Worm (Caenorhabditis elegans): ENCODE data around the gene K11C4.1.
A peak's percentile ranks its signal among the peaks of the same experiment; 100 is the strongest.

The K11C4.1 gene

ce11 chrV:6930284-6930683 is 33.5 kb downstream of the K11C4.1 start:
- TF ChIP-seq lin-11 (tag; optimal IDR thresholded peaks at IDR 0.05) (no peak), ceh-31 (tag; optimal IDR thresholded peaks at IDR 0.05) (no peak), fkh-10 (GFP tag; optimal IDR thresholded peaks at IDR 0.05) (no peak), ceh-14 (tag; optimal IDR thresholded peaks at IDR 0.05) (no peak), ets-4 (tag; optimal IDR thresholded peaks at IDR 0.05) (no peak), hlh-30 (tag; optimal IDR thresholded peaks at IDR 0.05; ENCODE audit: insufficient read depth) (no peak), hlh-6 (tag; optimal IDR thresholded peaks at IDR 0.05) (no peak), K09A11.1 (tag; optimal IDR thresholded peaks at IDR 0.05; ENCODE audit: insufficient read depth) (no peak), lim-6 (tag; optimal IDR thresholded peaks at IDR 0.05) (no peak), rnt-1 (tag; optimal IDR thresholded peaks at IDR 0.05) (peak; percentile 34), nhr-11 (tag; optimal IDR thresholded peaks at IDR 0.05) (no peak), unc-55 (GFP tag; optimal IDR thresholded peaks at IDR 0.05) (peak; percentile 58), C38D4.7 (GFP tag; optimal IDR thresholded peaks at IDR 0.05) (no peak), ceh-18 (tag; optimal IDR thresholded peaks at IDR 0.05) (peak; percentile 46), unc-86 (tag; optimal IDR thresholded peaks at IDR 0.05) (no peak), pat-9 (tag; optimal IDR thresholded peaks at IDR 0.05) (peak; percentile 27)

DNA sequence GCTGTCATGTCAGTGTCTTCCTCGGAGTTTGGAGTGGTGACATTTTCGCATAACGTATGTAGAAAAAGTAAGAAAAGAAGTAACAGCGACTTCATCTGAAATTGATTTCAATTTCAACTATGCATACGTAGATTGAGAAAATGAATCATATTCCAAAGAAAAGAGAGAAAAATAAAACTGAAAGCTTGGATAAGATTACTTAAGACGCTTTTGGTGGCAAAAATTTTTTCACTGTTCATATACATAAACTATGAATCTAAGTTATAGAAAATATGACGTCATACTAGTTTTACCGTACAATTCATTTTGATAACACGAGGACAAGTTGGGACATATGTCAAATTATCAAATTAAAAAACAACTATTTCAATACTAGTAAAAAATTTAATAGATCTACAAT is 37.4 kb downstream of the K11C4.1 start, which contains the start of gene lipl-6:
TSS of gene lipl-6 (minus strand) at position 101 of the 400 bp plus-strand sequence.
- TF ChIP-seq hlh-8 (tag; optimal IDR thresholded peaks at IDR 0.05) = no peak
- TF ChIP-seq tbx-7 (tag; optimal IDR thresholded peaks at IDR 0.05) = no peak
- no peak for TF ChIP-seq syd-9 (tag; optimal IDR thresholded peaks at IDR 0.05)
- TF ChIP-seq sox-4 (tag; optimal IDR thresholded peaks at IDR 0.05) = no peak
- no peak for TF ChIP-seq pros-1 (tag; optimal IDR thresholded peaks at IDR 0.05)
- no peak for TF ChIP-seq hlh-30 (tag; optimal IDR thresholded peaks at IDR 0.05; ENCODE audit: insufficient read depth)
- TF ChIP-seq eyg-1 (tag; optimal IDR thresholded peaks at IDR 0.05) = no peak
- no peak for TF ChIP-seq pat-9 (tag; optimal IDR thresholded peaks at IDR 0.05)
- TF ChIP-seq che-1 (tag; optimal IDR thresholded peaks at IDR 0.05) = no peak
- TF ChIP-seq unc-55 (GFP tag; optimal IDR thresholded peaks at IDR 0.05) = no peak
- TF ChIP-seq ceh-30 (tag; optimal IDR thresholded peaks at IDR 0.05) = no peak
- no peak for TF ChIP-seq nfya-1 (tag; optimal IDR thresholded peaks at IDR 0.05)
- TF ChIP-seq ceh-22 (tag; optimal IDR thresholded peaks at IDR 0.05) = no peak
- no peak for TF ChIP-seq nhr-11 (tag; optimal IDR thresholded peaks at IDR 0.05)
- no peak for TF ChIP-seq dve-1 (tag; optimal IDR thresholded peaks at IDR 0.05)
- TF ChIP-seq hlh-13 (GFP tag; optimal IDR thresholded peaks at IDR 0.05) = no peak
- no peak for TF ChIP-seq ceh-6 (GFP tag; optimal IDR thresholded peaks at IDR 0.05)
- TF ChIP-seq lin-11 (tag; optimal IDR thresholded peaks at IDR 0.05) = no peak

- TF ChIP-seq ceh-6 (GFP tag; optimal IDR thresholded peaks at IDR 0.05) (no peak), pha-4 (tag; optimal IDR thresholded peaks at IDR 0.05) (no peak), madf-2 (tag; optimal IDR thresholded peaks at IDR 0.05) (no peak)
These were observed 39.1 kb downstream of the K11C4.1 start, which contains the start of gene Y57E12B.10 for ce11 chrV:6935878-6936277. Y57E12B.10 (minus strand) TSS chrV:6935978.

DNA sequence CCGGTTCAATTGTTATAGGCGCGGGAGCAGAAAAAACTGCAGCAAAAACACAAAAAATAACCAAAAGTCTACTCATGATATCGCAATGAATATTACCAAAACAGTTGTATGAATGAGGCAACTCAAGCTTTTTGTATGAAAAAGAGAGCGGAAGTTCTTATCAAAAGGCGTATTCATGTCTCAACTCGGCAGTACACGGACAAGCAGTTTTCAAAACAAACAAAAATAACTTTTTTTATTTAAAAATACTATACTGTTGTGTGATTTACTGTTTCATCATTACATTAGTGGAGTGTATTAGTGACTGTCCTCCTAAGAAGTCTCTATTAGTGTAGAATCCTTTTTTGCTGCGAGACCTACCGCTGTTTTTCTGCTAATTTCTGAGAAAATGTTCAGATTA is 50.6 kb downstream of the K11C4.1 start, which contains the start of gene Y57E12B.4:
TSS of gene Y57E12B.4 (minus strand) at position 101 of the 400 bp plus-strand sequence.
- TF ChIP-seq unc-86 (tag; optimal IDR thresholded peaks at IDR 0.05) (no peak), ama-1 (optimal IDR thresholded peaks at IDR 0.05) (no peak), zip-5 (tag; optimal IDR thresholded peaks at IDR 0.05) (no peak), pqm-1 (tag; optimal IDR thresholded peaks at IDR 0.05) (no peak), ztf-16 (tag; optimal IDR thresholded peaks at IDR 0.05) (no peak), fkh-6 (tag; optimal IDR thresholded peaks at IDR 0.05) (no peak), dmd-4 (tag; optimal IDR thresholded peaks at IDR 0.05; ENCODE audit: borderline replicate concordance) (no peak), hlh-30 (tag; optimal IDR thresholded peaks at IDR 0.05; ENCODE audit: insufficient read depth) (no peak), unc-55 (GFP tag; optimal IDR thresholded peaks at IDR 0.05) (no peak), unc-42 (tag; optimal IDR thresholded peaks at IDR 0.05) (no peak)

Measured in whole organism, late embryonic.